Worm (Caenorhabditis elegans): Measurements from ENCODE around the gene F59A7.5.

Gene F59A7.5

DNA sequence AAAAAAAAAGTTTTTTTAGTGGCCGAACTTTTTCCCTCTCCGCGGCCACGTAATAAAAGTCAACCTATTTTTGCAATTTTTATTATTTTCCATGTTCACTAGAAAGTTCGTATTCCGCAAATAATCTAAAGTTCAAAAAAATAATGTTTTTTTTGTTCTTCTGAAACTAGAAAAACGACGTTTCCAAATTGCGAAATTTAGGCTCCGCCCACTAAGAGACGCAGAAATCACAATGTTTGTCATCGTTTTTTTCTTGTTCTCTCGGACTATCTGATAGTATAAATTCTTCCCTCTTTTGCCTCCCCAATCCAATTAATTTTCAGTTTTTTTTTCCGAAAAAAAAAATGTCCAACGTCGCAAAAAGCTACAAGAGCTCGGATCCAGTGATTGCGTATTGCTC lies 34.9 kb downstream of the F59A7.5 start, which contains the start of gene comt-3:
comt-3 (plus strand) TSS at position 214 of the 400 bp plus-strand sequence.
- TF ChIP-seq bed-3 (GFP tag; optimal IDR thresholded peaks at IDR 0.05), result no peak
- TF ChIP-seq elt-1 (tag; optimal IDR thresholded peaks at IDR 0.05; ENCODE audit: borderline replicate concordance, insufficient read depth), result no peak
- TF ChIP-seq cnd-1 (tag; optimal IDR thresholded peaks at IDR 0.05), result no peak
- TF ChIP-seq ceh-43 (GFP tag; optimal IDR thresholded peaks at IDR 0.05), result no peak
- TF ChIP-seq zip-8 (tag; optimal IDR thresholded peaks at IDR 0.05), result no peak
- no peak for TF ChIP-seq nhr-12 (tag; optimal IDR thresholded peaks at IDR 0.05)
- TF ChIP-seq unc-39 (tag; optimal IDR thresholded peaks at IDR 0.05), result no peak
- no peak for TF ChIP-seq ceh-83 (GFP tag; optimal IDR thresholded peaks at IDR 0.05)
- no peak for TF ChIP-seq unc-120 (tag; optimal IDR thresholded peaks at IDR 0.05; ENCODE audit: poor library complexity, severe bottlenecking)
- TF ChIP-seq hlh-1 (tag; optimal IDR thresholded peaks at IDR 0.05), result no peak
- no peak for TF ChIP-seq lin-13 (tag; optimal IDR thresholded peaks at IDR 0.05)
- no peak for TF ChIP-seq mab-5 (tag; optimal IDR thresholded peaks at IDR 0.05)

DNA sequence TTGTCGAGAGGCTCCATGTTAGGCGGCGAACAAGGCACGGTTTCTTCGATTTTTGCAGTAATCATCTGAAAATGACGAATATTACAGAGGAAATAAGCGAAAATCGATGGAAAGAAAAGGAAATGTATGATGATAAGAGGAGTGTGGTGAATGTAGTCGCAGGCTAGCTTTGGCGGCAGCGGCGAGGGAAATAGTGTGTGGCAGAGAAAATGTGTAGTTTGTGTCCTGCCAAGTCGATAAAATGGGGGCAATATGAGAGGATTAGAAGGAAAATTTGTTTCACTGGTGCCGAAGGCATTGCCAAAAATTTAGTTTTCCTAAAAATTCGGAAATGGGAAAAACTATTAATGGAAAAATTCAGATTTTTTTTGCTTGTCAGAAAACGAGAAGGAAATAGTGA lies 44.3 kb downstream of the F59A7.5 start, which contains the start of gene nhr-86:
nhr-86 (minus strand) TSS at position 71 of the 400 bp plus-strand sequence.
- TF ChIP-seq ham-2 (GFP tag; optimal IDR thresholded peaks at IDR 0.05) (peak; percentile 53), elt-1 (tag; optimal IDR thresholded peaks at IDR 0.05; ENCODE audit: borderline replicate concordance, insufficient read depth) (no peak), ceh-39 (tag; optimal IDR thresholded peaks at IDR 0.05) (peak; percentile 30), nhr-12 (tag; optimal IDR thresholded peaks at IDR 0.05) (no peak), unc-120 (tag; optimal IDR thresholded peaks at IDR 0.05; ENCODE audit: poor library complexity, severe bottlenecking) (peak; percentile 9), nhr-28 (tag; optimal IDR thresholded peaks at IDR 0.05) (peak; percentile 51), ces-1 (GFP tag; optimal IDR thresholded peaks at IDR 0.05) (no peak), nhr-2 (tag; optimal IDR thresholded peaks at IDR 0.05) (peak; percentile 31)

DNA sequence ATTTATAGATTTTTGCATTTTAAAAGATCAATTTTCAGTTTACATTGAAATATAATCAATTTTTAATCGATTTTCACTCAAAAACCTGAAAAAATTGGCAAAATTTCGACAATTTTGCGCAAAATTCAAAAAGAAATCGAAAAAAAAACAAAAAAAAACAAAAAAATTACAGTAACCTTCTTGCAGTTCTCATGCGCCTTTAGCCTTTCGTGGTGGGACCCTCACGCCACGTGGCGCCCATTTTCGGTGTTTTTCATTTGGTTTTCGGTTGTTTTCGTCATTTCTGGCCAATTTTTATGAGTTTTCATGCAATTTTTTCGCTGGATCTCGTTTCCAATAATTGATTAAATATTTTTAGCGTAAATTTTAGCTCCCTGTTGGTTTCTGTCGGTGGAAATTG lies 44.9 kb downstream of the F59A7.5 start:
- TF ChIP-seq zip-8 (tag; optimal IDR thresholded peaks at IDR 0.05) (no peak), nhr-237 (tag; optimal IDR thresholded peaks at IDR 0.05) (no peak), ceh-39 (tag; optimal IDR thresholded peaks at IDR 0.05) (no peak)

DNA sequence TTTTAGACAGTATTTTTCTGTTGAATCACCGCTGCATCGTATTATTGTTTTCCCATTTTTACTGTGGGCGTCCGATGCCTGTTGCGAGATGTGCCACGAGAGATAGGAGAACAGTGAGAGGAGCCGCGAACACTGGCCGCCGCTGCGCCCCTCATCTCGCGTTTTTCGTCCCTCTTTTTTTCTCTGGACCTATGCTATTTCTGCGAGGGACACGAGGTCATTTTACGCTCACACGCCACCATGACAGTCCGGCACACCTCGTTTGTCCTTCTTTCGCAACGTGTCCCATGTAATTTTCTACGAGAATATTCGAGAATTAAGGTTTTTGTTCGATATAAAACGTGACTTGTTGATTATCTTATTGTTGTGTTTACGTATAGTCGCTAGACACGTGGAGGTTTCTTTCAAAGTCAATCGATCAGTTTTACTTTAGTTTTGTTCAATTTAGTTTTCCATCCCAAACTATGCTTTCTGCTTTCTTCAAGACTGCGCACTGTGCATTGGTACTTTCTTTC lies 45.6 kb downstream of the F59A7.5 start, which contains the start of gene lbp-9:
lbp-9 (plus strand) TSS at position 465 of the 515 bp plus-strand sequence.
- TF ChIP-seq unc-120 (tag; optimal IDR thresholded peaks at IDR 0.05; ENCODE audit: poor library complexity, severe bottlenecking), result no peak

DNA sequence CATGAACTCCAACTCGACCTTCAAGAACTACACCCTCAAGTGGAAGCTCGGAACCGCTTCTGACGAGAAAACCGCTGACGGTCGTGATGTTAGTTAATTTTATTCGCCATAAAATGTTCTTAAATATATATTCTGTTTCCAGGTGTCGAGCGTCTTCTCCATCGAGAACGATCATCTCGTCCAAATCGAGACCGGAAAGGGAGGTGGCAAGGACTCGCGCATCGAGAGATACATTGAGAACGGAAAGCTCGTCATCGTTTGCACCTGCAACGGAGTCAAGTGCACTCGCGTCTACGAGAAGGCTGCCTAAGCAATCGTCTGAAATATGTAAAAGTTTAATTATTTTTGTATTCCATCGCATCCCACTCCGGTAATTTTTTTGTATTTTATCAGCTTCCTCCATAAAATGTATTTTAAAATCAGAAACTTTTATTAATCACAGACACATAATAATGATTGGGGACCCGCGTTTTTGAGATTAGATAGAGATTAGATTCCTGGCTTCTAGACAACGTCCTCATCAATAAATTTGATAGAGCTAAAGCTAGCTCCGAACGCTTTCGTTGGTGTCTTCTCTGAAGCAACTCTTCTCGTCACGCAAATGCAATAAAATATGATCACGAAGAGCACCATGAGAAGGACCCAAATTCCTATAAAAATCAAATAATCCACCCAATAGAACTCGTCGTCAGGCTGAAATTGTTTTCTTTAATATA lies 46.4 kb downstream of the F59A7.5 start:
- TF ChIP-seq elt-1 (tag; optimal IDR thresholded peaks at IDR 0.05; ENCODE audit: borderline replicate concordance, insufficient read depth) (no peak), nhr-2 (tag; optimal IDR thresholded peaks at IDR 0.05) (no peak), lin-32 (GFP tag; optimal IDR thresholded peaks at IDR 0.05) (no peak), bed-3 (GFP tag; optimal IDR thresholded peaks at IDR 0.05) (no peak), pha-4 (tag; optimal IDR thresholded peaks at IDR 0.05) (no peak), ztf-11 (tag; optimal IDR thresholded peaks at IDR 0.05) (no peak), unc-39 (tag; optimal IDR thresholded peaks at IDR 0.05) (no peak), nhr-237 (tag; optimal IDR thresholded peaks at IDR 0.05) (no peak), ham-2 (GFP tag; optimal IDR thresholded peaks at IDR 0.05) (no peak), sem-2 (GFP tag; optimal IDR thresholded peaks at IDR 0.05) (no peak)

DNA sequence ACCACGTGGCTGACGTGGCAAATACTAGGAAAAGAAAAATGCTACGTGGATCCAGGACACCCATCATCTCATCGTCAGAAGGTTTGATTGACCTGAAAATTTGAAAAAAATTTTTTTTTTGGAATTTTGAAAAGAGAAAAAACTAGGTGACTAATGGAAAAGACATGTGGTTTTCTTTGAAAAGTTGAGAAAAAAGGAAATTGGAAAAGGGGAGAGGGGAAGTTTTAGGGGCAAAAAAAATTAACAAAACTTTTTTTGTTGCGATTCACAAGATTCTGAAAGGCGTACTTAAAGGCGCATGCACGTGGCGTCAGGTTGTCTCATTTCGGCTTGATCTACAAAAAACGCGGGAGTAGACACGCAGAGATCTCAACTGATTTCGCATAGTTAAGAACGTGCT lies 50.3 kb downstream of the F59A7.5 start, which contains the start of gene Y40B10A.9:
Y40B10A.9 (minus strand) TSS at position 101 of the 400 bp plus-strand sequence.
- TF ChIP-seq nhr-12 (tag; optimal IDR thresholded peaks at IDR 0.05) (no peak), nhr-2 (tag; optimal IDR thresholded peaks at IDR 0.05) (no peak), sem-2 (GFP tag; optimal IDR thresholded peaks at IDR 0.05) (no peak), elt-1 (tag; optimal IDR thresholded peaks at IDR 0.05; ENCODE audit: borderline replicate concordance, insufficient read depth) (no peak), pha-4 (tag; optimal IDR thresholded peaks at IDR 0.05) (no peak), sptf-1 (tag; optimal IDR thresholded peaks at IDR 0.05) (no peak), lin-32 (GFP tag; optimal IDR thresholded peaks at IDR 0.05) (no peak), cnd-1 (tag; optimal IDR thresholded peaks at IDR 0.05) (no peak)
